Fruit fly (Drosophila melanogaster) whole organism, embryonic: Measurements from ENCODE around the gene CG17344.
A peak's percentile ranks its signal among the peaks of the same experiment; 100 is the strongest.

ENCODE experiments used
- Atf6 ChIP-seq: fragments of 200-800 bp; sonication (Bioruptor generic); IDR thresholded peaks from 2 replicates; pipeline ENCODE4 v1.3.6; 2022; ENCODE audit warnings: missing biosample characterization, missing genetic modification characterization
- CG10321 ChIP-seq: fragments of 200-800 bp; sonication (Bioruptor generic); IDR thresholded peaks from 2 replicates; pipeline ENCODE4 v1.3.6; 2022; ENCODE audit warnings: missing biosample characterization, missing genetic modification characterization
- CG10979 ChIP-seq: fragments of 200-800 bp; sonication (Bioruptor generic); optimal IDR thresholded peaks from 2 replicates; lab custom pipeline; 2018; ENCODE audit warnings: missing biosample characterization, mild to moderate bottlenecking, missing genetic modification characterization, moderate library complexity
- CG11456 ChIP-seq: fragments of 200-800 bp; sonication (Bioruptor generic); IDR thresholded peaks from 3 replicates; pipeline ENCODE4 v1.3.6; 2022; ENCODE audit warnings: missing biosample characterization, missing genetic modification characterization
- CG11695 ChIP-seq: fragments of 200-800 bp; sonication (Bioruptor generic); IDR thresholded peaks from 3 replicates; pipeline ENCODE4 v1.3.6; 2022; ENCODE audit warnings: missing biosample characterization, missing genetic modification characterization
- CG12104 ChIP-seq: fragments of 200-800 bp; sonication (Bioruptor generic); optimal IDR thresholded peaks from 3 replicates; lab custom pipeline; 2016; ENCODE audit warnings: missing biosample characterization, missing genetic modification characterization
- CG12155 ChIP-seq: fragments of 200-800 bp; sonication (Bioruptor generic); optimal IDR thresholded peaks from 3 replicates; lab custom pipeline; 2016; ENCODE audit warnings: missing biosample characterization, missing genetic modification characterization
- CG13287 ChIP-seq: fragments of 200-800 bp; sonication (Bioruptor generic); IDR thresholded peaks from 2 replicates; pipeline ENCODE4 v1.3.6; 2022; ENCODE audit warnings: missing biosample characterization, missing genetic modification characterization; ENCODE audit not compliant: partially characterized antibody
- CG13424 ChIP-seq: fragments of 200-800 bp; sonication (Bioruptor generic); optimal IDR thresholded peaks from 2 replicates; lab custom pipeline; 2019; ENCODE audit warnings: missing biosample characterization, mild to moderate bottlenecking, missing genetic modification characterization, moderate library complexity
- CG1529 ChIP-seq: fragments of 200-800 bp; sonication (Bioruptor generic); optimal IDR thresholded peaks from 3 replicates; lab custom pipeline; 2018; ENCODE audit warnings: missing biosample characterization, missing genetic modification characterization
- CG15696 ChIP-seq: fragments of 200-800 bp; sonication (Bioruptor generic); optimal IDR thresholded peaks from 2 replicates; lab custom pipeline; 2019; ENCODE audit warnings: missing biosample characterization, mild to moderate bottlenecking, missing genetic modification characterization, moderate library complexity
- CG1647 ChIP-seq: fragments of 200-800 bp; sonication (Bioruptor generic); optimal IDR thresholded peaks from 3 replicates; lab custom pipeline; 2016; ENCODE audit warnings: missing biosample characterization, missing genetic modification characterization
- CG17568 ChIP-seq: fragments of 200-800 bp; sonication (Bioruptor generic); optimal IDR thresholded peaks from 2 replicates; lab custom pipeline; 2018; ENCODE audit warnings: missing biosample characterization, mild to moderate bottlenecking, missing genetic modification characterization, moderate library complexity
- CG18262 ChIP-seq: fragments of 200-800 bp; optimal IDR thresholded peaks from 3 replicates; lab custom pipeline; 2019; ENCODE audit warnings: missing biosample characterization, mild to moderate bottlenecking, missing genetic modification characterization, moderate library complexity
- CG2678 ChIP-seq: fragments of 200-800 bp; sonication (Bioruptor generic); optimal IDR thresholded peaks from 3 replicates; lab custom pipeline; 2019; ENCODE audit warnings: missing biosample characterization, mild to moderate bottlenecking, missing genetic modification characterization, moderate library complexity
- CG30020 ChIP-seq: fragments of 200-800 bp; optimal IDR thresholded peaks from 2 replicates; lab custom pipeline; 2019; ENCODE audit warnings: missing biosample characterization, mild to moderate bottlenecking, missing genetic modification characterization, moderate library complexity
- CG31388 ChIP-seq: fragments of 200-800 bp; sonication (Bioruptor generic); optimal IDR thresholded peaks from 2 replicates; lab custom pipeline; 2016; ENCODE audit warnings: missing biosample characterization, missing genetic modification characterization
- CG5180 ChIP-seq: fragments of 200-800 bp; sonication (Bioruptor generic); optimal IDR thresholded peaks from 3 replicates; lab custom pipeline; 2017; ENCODE audit warnings: missing biosample characterization, missing genetic modification characterization, mild to moderate bottlenecking, moderate library complexity, missing genetic modification reagents
- CG7928 ChIP-seq: fragments of 200-800 bp; sonication (Bioruptor generic); optimal IDR thresholded peaks from 2 replicates; lab custom pipeline; 2017; ENCODE audit warnings: missing biosample characterization, mild to moderate bottlenecking, missing genetic modification characterization
- CG8290 ChIP-seq, 3 experiments: fragments of 200-800 bp; sonication (Bioruptor generic); optimal IDR thresholded peaks; 2 replicates each; lab custom pipeline; 2016 to 2019; ENCODE audit warnings: missing biosample characterization in 3 of 3, missing genetic modification characterization in 3 of 3, mild to moderate bottlenecking in 2 of 3, moderate library complexity in 1 of 3
- CG9609 ChIP-seq: fragments of 200-800 bp; sonication (Bioruptor generic); optimal IDR thresholded peaks from 3 replicates; lab custom pipeline; 2016; ENCODE audit warnings: missing biosample characterization, missing genetic modification characterization
- CHES-1-like ChIP-seq: fragments of 200-800 bp; sonication (Bioruptor generic); optimal IDR thresholded peaks from 2 replicates; lab custom pipeline; 2016; ENCODE audit warnings: missing biosample characterization, missing genetic modification characterization
- D ChIP-seq, 2 experiments: fragments of 200-800 bp in 1 of 2; fragments of >200 bp in 1 of 2; sonication (Bioruptor generic) in 1 of 2; optimal IDR thresholded peaks; 2 replicates in 1 of 2; 3 replicates in 1 of 2; lab custom pipeline; 2017; ENCODE audit warnings: mild to moderate bottlenecking in 1 of 2, missing biosample characterization in 1 of 2, missing genetic modification characterization in 1 of 2, missing genetic modification reagents in 1 of 2
- Dad ChIP-seq: fragments of 200-800 bp; sonication (Bioruptor generic); optimal IDR thresholded peaks from 3 replicates; lab custom pipeline; 2016; ENCODE audit warnings: missing biosample characterization, missing genetic modification characterization
- Gsc ChIP-seq: fragments of 200-800 bp; sonication (Bioruptor generic); IDR thresholded peaks from 2 replicates; pipeline ENCODE4 v1.3.6; 2022; ENCODE audit warnings: missing biosample characterization, missing genetic modification characterization
- H2.0 ChIP-seq: fragments of 200-800 bp; sonication (Bioruptor generic); IDR thresholded peaks from 2 replicates; pipeline ENCODE4 v1.3.6; 2022; ENCODE audit warnings: missing biosample characterization, missing genetic modification characterization
- HHEX ChIP-seq: fragments of 200-800 bp; sonication (Bioruptor generic); optimal IDR thresholded peaks from 3 replicates; lab custom pipeline; 2017; ENCODE audit warnings: missing biosample characterization, mild to moderate bottlenecking, missing genetic modification characterization, missing genetic modification reagents
- HmgD ChIP-seq: fragments of 200-800 bp; sonication (Bioruptor generic); optimal IDR thresholded peaks from 3 replicates; lab custom pipeline; 2016; ENCODE audit warnings: missing biosample characterization, missing genetic modification characterization
- NC2α ChIP-seq: fragments of 200-800 bp; sonication (Bioruptor generic); optimal IDR thresholded peaks from 2 replicates; lab custom pipeline; 2016; ENCODE audit warnings: missing biosample characterization, missing genetic modification characterization
- Optix ChIP-seq: fragments of 200-800 bp; sonication (Bioruptor generic); IDR thresholded peaks from 3 replicates; pipeline ENCODE4 v1.3.6; 2022; ENCODE audit warnings: missing biosample characterization, missing genetic modification characterization
- bcd ChIP-seq: fragments of 200-800 bp; sonication (Bioruptor generic); optimal IDR thresholded peaks from 2 replicates; lab custom pipeline; 2017; ENCODE audit warnings: missing biosample characterization, mild to moderate bottlenecking, missing genetic modification characterization
- btn ChIP-seq: fragments of 200-800 bp; sonication (Bioruptor generic); optimal IDR thresholded peaks from 2 replicates; lab custom pipeline; 2016; ENCODE audit warnings: missing biosample characterization, missing genetic modification characterization
- caup ChIP-seq: fragments of 200-800 bp; sonication (Bioruptor generic); optimal IDR thresholded peaks from 3 replicates; lab custom pipeline; 2017; ENCODE audit warnings: missing biosample characterization, mild to moderate bottlenecking, missing genetic modification characterization, moderate library complexity; ENCODE audit not compliant: severe bottlenecking
- chm ChIP-seq: fragments of 200-800 bp; sonication (Bioruptor generic); IDR thresholded peaks from 2 replicates; pipeline ENCODE4 v1.3.6; 2022; ENCODE audit warnings: missing biosample characterization, missing genetic modification characterization
- dmrt11E ChIP-seq: fragments of 200-800 bp; sonication (Bioruptor generic); optimal IDR thresholded peaks from 3 replicates; lab custom pipeline; 2018; ENCODE audit warnings: missing biosample characterization, mild to moderate bottlenecking, missing genetic modification characterization, moderate library complexity
- dmrt99B ChIP-seq: fragments of 200-800 bp; sonication (Bioruptor generic); optimal IDR thresholded peaks from 2 replicates; lab custom pipeline; 2018; ENCODE audit warnings: missing biosample characterization, mild to moderate bottlenecking, missing genetic modification characterization, moderate library complexity
- dysf ChIP-seq: fragments of 200-800 bp; sonication (Bioruptor generic); IDR thresholded peaks from 3 replicates; pipeline ENCODE4 v1.3.6; 2022; ENCODE audit warnings: missing biosample characterization, missing genetic modification characterization
- emc ChIP-seq: fragments of 200-800 bp; sonication (Bioruptor generic); optimal IDR thresholded peaks from 2 replicates; lab custom pipeline; 2016; ENCODE audit warnings: missing biosample characterization, missing genetic modification characterization
- en ChIP-seq: fragments of 200-800 bp; sonication (Bioruptor generic); optimal IDR thresholded peaks from 2 replicates; lab custom pipeline; 2016; ENCODE audit warnings: missing biosample characterization, missing genetic modification characterization
- gsb-n ChIP-seq: fragments of 200-800 bp; sonication (Bioruptor generic); optimal IDR thresholded peaks from 3 replicates; lab custom pipeline; 2018; ENCODE audit warnings: missing biosample characterization, mild to moderate bottlenecking, missing genetic modification characterization
- kni ChIP-seq: fragments of 200-800 bp; sonication (Bioruptor generic); optimal IDR thresholded peaks from 3 replicates; lab custom pipeline; 2017; ENCODE audit warnings: mild to moderate bottlenecking, missing biosample characterization, missing genetic modification reagents, missing genetic modification characterization
- mld ChIP-seq: fragments of 200-800 bp; sonication (Bioruptor generic); IDR thresholded peaks from 3 replicates; pipeline ENCODE4 v1.3.6; 2022; ENCODE audit warnings: missing biosample characterization, missing genetic modification characterization; ENCODE audit not compliant: partially characterized antibody
- org-1 ChIP-seq: fragments of 200-800 bp; sonication (Bioruptor generic); optimal IDR thresholded peaks from 2 replicates; lab custom pipeline; 2017; ENCODE audit warnings: missing biosample characterization, missing genetic modification characterization
- repo ChIP-seq: fragments of 200-800 bp; sonication (Bioruptor generic); optimal IDR thresholded peaks from 2 replicates; lab custom pipeline; 2016; ENCODE audit warnings: missing biosample characterization, missing genetic modification characterization
- ro ChIP-seq: fragments of 200-800 bp; sonication (Bioruptor generic); IDR thresholded peaks from 2 replicates; pipeline ENCODE4 v1.3.6; 2022; ENCODE audit warnings: missing biosample characterization, missing genetic modification characterization
- slp2 ChIP-seq: fragments of 200-800 bp; sonication (Bioruptor generic); optimal IDR thresholded peaks from 2 replicates; lab custom pipeline; 2016; ENCODE audit warnings: missing biosample characterization, missing genetic modification characterization
- sob ChIP-seq: fragments of 200-800 bp; sonication (Bioruptor generic); IDR thresholded peaks from 2 replicates; pipeline ENCODE4 v1.3.6; 2022; ENCODE audit warnings: missing biosample characterization, missing genetic modification characterization
- sr ChIP-seq: fragments of 200-800 bp; sonication (Bioruptor generic); IDR thresholded peaks from 3 replicates; pipeline ENCODE4 v1.3.6; 2022; ENCODE audit warnings: missing biosample characterization, missing genetic modification characterization
- tgo ChIP-seq: fragments of 200-800 bp; sonication (Bioruptor generic); IDR thresholded peaks from 3 replicates; pipeline ENCODE4 v1.3.6; 2022; ENCODE audit warnings: missing biosample characterization, missing genetic modification characterization

Gene CG17344

DNA sequence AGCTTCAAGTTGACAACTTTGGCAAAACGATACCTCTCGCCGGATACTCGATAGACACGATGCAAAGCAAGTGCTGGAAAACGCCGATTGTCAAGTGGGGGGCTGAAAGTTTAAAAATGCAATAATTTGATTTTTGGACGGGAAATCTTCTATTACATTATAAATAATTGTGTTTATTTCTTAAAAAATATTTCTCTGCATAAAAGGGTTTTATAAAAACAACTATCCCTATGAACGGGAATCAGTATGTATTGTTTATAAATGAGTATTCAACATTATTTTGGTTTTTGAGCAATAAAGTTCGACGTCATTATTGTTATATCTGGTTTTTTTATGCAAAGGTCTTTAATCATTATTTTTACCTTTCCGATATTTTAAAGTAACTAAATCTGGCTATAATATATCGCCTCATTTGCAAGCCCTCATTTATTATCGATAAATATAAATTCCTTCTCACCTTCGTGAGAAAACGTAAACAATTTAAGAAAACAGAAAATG is 30.1 kb downstream of the CG17344 start, which contains the start of the genes AsnRS and DCTN6-p27 (continued):
- peak; percentile 23 for TF ChIP-seq slp2
- peak; percentile 64 for TF ChIP-seq CG15696
- no peak for TF ChIP-seq CG31388 (GFP tag; lab: Kevin White, UChicago)
- TF ChIP-seq chm, result no peak
- no peak for TF ChIP-seq en (GFP tag; lab: Kevin White, UChicago)
- peak; percentile 39 for TF ChIP-seq CG9609 (GFP tag; lab: Kevin White, UChicago)
- peak; percentile 16 for TF ChIP-seq CG8290 (GFP tag; optimal IDR thresholded peaks at IDR 0.05; lab: Kevin White, UChicago)
- peak in 1 of 2 experiments; percentile 37 for TF ChIP-seq CG8290 (tag; optimal IDR thresholded peaks at IDR 0.05; lab: Kevin White, UChicago)
- peak; percentile 80 for TF ChIP-seq CG12155 (GFP tag; lab: Kevin White, UChicago)
- TF ChIP-seq ro (GFP tag; lab: Robert Waterston, UW), result no peak
- TF ChIP-seq Dad (GFP tag; lab: Kevin White, UChicago), result peak; percentile 21
- peak; percentile 62 for TF ChIP-seq CG13424 (tag; lab: Kevin White, UChicago)
- TF ChIP-seq Gsc (GFP tag; lab: Robert Waterston, UW), result no peak
- peak; percentile 36 for TF ChIP-seq CHES-1-like (GFP tag; lab: Kevin White, UChicago)
- TF ChIP-seq CG13287 (GFP tag; lab: Robert Waterston, UW), result peak; percentile 80
- peak; percentile 67 for TF ChIP-seq bcd (GFP tag; lab: Kevin White, UChicago)
- TF ChIP-seq btn (GFP tag; lab: Kevin White, UChicago), result no peak
- peak; percentile 12 for TF ChIP-seq NC2α (GFP tag; lab: Kevin White, UChicago)
- peak; percentile 59 for TF ChIP-seq CG12104 (GFP tag; lab: Kevin White, UChicago)
- peak; percentile 60; the same call in 1 of the 3 replicates for TF ChIP-seq CG11695 (GFP tag; lab: Robert Waterston, UW)
- no peak for TF ChIP-seq Optix (GFP tag; lab: Robert Waterston, UW)
- TF ChIP-seq CG1647 (GFP tag; lab: Kevin White, UChicago), result peak; percentile 49
- no peak for TF ChIP-seq CG17568 (GFP tag; lab: Kevin White, UChicago)
- peak; percentile 43 for TF ChIP-seq CG10979
- TF ChIP-seq dmrt11E, result peak; percentile 59
- no peak for TF ChIP-seq org-1 (GFP tag; lab: Kevin White, UChicago)
- TF ChIP-seq CG7928 (GFP tag; lab: Kevin White, UChicago), result peak; percentile 13
- TF ChIP-seq dmrt99B (tag; lab: Kevin White, UChicago), result no peak
- TF ChIP-seq dysf, result peak; percentile 62; the same call in 2 of the 3 replicates
- TF ChIP-seq tgo (GFP tag; lab: Robert Waterston, UW), result peak; percentile 55
- TF ChIP-seq CG2678 (tag; lab: Kevin White, UChicago), result peak; percentile 76
- peak; percentile 65 for TF ChIP-seq HHEX (GFP tag; lab: Kevin White, UChicago)
- TF ChIP-seq CG1529, result peak; percentile 18
- peak; percentile 21 for TF ChIP-seq emc
- peak; percentile 4; the same call in 1 of the 3 replicates for TF ChIP-seq mld (GFP tag; lab: Robert Waterston, UW)
- TF ChIP-seq sob (GFP tag; lab: Robert Waterston, UW), result peak; percentile 78
- peak; percentile 74 for TF ChIP-seq kni (GFP tag; lab: Kevin White, UChicago)
- TF ChIP-seq CG18262 (tag; lab: Kevin White, UChicago), result peak; percentile 71
- TF ChIP-seq caup (GFP tag; lab: Kevin White, UChicago), result peak; percentile 63
- peak; percentile 45; the same call in 1 of the 2 replicates for TF ChIP-seq H2.0
- TF ChIP-seq repo (GFP tag; lab: Kevin White, UChicago), result peak; percentile 9
- no peak for TF ChIP-seq D (optimal IDR thresholded peaks at IDR 0.05; lab: Kevin White, UChicago)
- peak; percentile 48 for TF ChIP-seq D (GFP tag; optimal IDR thresholded peaks at IDR 0.05; lab: Kevin White, UChicago)
- TF ChIP-seq sr, result 0 out of 3 replicates have a peak, but pooled peaks have one; percentile 25
- TF ChIP-seq CG10321 (GFP tag; lab: Robert Waterston, UW), result no peak
- peak; percentile 51 for TF ChIP-seq gsb-n (tag; lab: Kevin White, UChicago)
- peak; percentile 54 for TF ChIP-seq CG30020 (tag; lab: Kevin White, UChicago)
- TF ChIP-seq CG5180 (GFP tag; lab: Kevin White, UChicago), result no peak
- TF ChIP-seq Atf6 (GFP tag; lab: Robert Waterston, UW), result peak; percentile 76
- TF ChIP-seq CG11456 (GFP tag; lab: Robert Waterston, UW), result peak; percentile 73; the same call in 2 of the 3 replicates
- no peak for TF ChIP-seq HmgD (GFP tag; lab: Kevin White, UChicago)
